Fruit fly (Drosophila melanogaster): ENCODE data around the gene CG32457.

DNA sequence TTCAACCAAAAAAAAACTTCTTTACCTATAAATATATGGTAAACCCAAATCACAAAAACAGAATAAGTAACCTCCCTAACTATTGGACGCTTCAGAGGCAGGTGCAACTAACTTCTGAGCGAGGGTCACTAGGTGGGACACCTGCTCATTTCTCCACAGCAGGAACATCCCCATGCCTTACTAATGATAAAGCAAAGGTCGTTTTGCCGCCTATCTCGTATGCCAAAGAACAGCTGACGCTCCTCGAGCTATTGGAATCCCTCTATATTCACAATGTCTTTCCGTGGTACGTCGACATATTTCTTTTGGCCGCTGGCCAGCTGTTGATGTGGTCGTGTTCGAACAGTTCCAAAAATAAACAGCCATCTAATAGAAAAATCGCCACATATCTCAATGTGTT is 2.1 kb downstream of the CG32457 start:
- TF ChIP-seq usp (GFP tag; optimal IDR thresholded peaks at IDR 0.05) (no peak), EcR (GFP tag; optimal IDR thresholded peaks at IDR 0.05) (no peak), psq (optimal IDR thresholded peaks at IDR 0.05) (no peak), pan (optimal IDR thresholded peaks at IDR 0.05) (no peak), Dll (optimal IDR thresholded peaks at IDR 0.05) (no peak), CG8478 (optimal IDR thresholded peaks at IDR 0.05) (no peak)

Data from whole organism.